Worm (Caenorhabditis elegans) whole organism, L1 larva: ENCODE results near the gene tpra-1.

Experiments used
- C34B4.2 ChIP-seq: sonication (generic microtip); optimal IDR thresholded peaks from 2 replicates; lab custom pipeline; 2017; ENCODE audit warnings: mild to moderate bottlenecking, missing genetic modification characterization, missing compliant biosample characterization
- F16B12.6 ChIP-seq: fragments of 150-350 bp; optimal IDR thresholded peaks from 2 replicates; lab custom pipeline; 2014; ENCODE audit warnings: missing biosample characterization, missing genetic modification characterization
- Y116A8C.19 ChIP-seq: sonication (generic microtip); optimal IDR thresholded peaks from 2 replicates; lab custom pipeline; 2016; ENCODE audit warnings: missing compliant biosample characterization, missing genetic modification characterization, borderline replicate concordance
- aha-1 ChIP-seq: fragments of 150-350 bp; optimal IDR thresholded peaks from 2 replicates; lab custom pipeline; 2014; ENCODE audit warnings: missing biosample characterization, missing genetic modification characterization
- aly-2 ChIP-seq: fragments of 150-350 bp; optimal IDR thresholded peaks from 2 replicates; lab custom pipeline; 2014; ENCODE audit warnings: missing biosample characterization, missing genetic modification characterization
- ama-1 ChIP-seq: fragments of 150-350 bp; optimal IDR thresholded peaks from 2 replicates; lab custom pipeline; 2014
- blmp-1 ChIP-seq: fragments of 150-350 bp; optimal IDR thresholded peaks from 2 replicates; lab custom pipeline; 2014; ENCODE audit warnings: missing biosample characterization, missing genetic modification characterization
- ceh-82 ChIP-seq, 3 experiments: fragments of 150-350 bp in 1 of 3; sonication (generic microtip) in 2 of 3; optimal IDR thresholded peaks; 2 replicates each; lab custom pipeline; 2014 to 2017; ENCODE audit warnings: missing biosample characterization in 3 of 3, missing genetic modification characterization in 3 of 3
- ces-1 ChIP-seq: fragments of 150-350 bp; optimal IDR thresholded peaks from 2 replicates; lab custom pipeline; 2014; ENCODE audit warnings: missing biosample characterization, missing genetic modification reagents, missing genetic modification characterization
- dpl-1 ChIP-seq, 3 experiments: fragments of 150-350 bp in 2 of 3; sonication (generic microtip) in 1 of 3; optimal IDR thresholded peaks; 2 replicates each; lab custom pipeline; 2014 to 2017; ENCODE audit warnings: missing biosample characterization in 3 of 3, missing genetic modification characterization in 3 of 3, missing genetic modification reagents in 3 of 3
- dsc-1 ChIP-seq: sonication (generic microtip); optimal IDR thresholded peaks from 2 replicates; lab custom pipeline; 2016; ENCODE audit warnings: mild to moderate bottlenecking, missing genetic modification characterization, missing compliant biosample characterization
- efl-1 ChIP-seq, 4 experiments: fragments of 150-350 bp; optimal IDR thresholded peaks in 3 of 4; peaks in 1 of 4; 1 replicate in 1 of 4; 2 replicates in 3 of 4; lab custom pipeline; 2014; ENCODE audit warnings: missing biosample characterization in 2 of 4, missing genetic modification characterization in 2 of 4, missing genetic modification reagents in 2 of 4
- efl-3 ChIP-seq: fragments of 200-800 bp; sonication (Bioruptor generic); optimal IDR thresholded peaks from 2 replicates; lab custom pipeline; 2018; ENCODE audit warnings: mild to moderate bottlenecking, missing genetic modification characterization, missing compliant biosample characterization
- egl-13 ChIP-seq: sonication (generic microtip); optimal IDR thresholded peaks from 2 replicates; lab custom pipeline; 2016; ENCODE audit warnings: missing genotype, missing genetic modification reagents, missing genetic modification characterization, missing compliant biosample characterization
- elt-2 ChIP-seq: sonication (generic microtip); optimal IDR thresholded peaks from 2 replicates; lab custom pipeline; 2016; ENCODE audit warnings: missing genetic modification characterization, mild to moderate bottlenecking, inconsistent platforms, missing compliant biosample characterization, missing genetic modification reagents
- elt-3 ChIP-seq, 6 experiments: fragments of 150-350 bp in 1 of 6; sonication (generic microtip); optimal IDR thresholded peaks; 2 replicates each; lab custom pipeline; 2017 to 2018; ENCODE audit warnings: missing biosample characterization in 6 of 6, missing genetic modification characterization in 6 of 6, inconsistent platforms in 1 of 6
- ets-5 ChIP-seq: fragments of 200-800 bp; sonication (Bioruptor generic); IDR thresholded peaks from 2 replicates; pipeline ENCODE4 v1.3.6; 2022; ENCODE audit warnings: missing genetic modification characterization, missing compliant biosample characterization
- fkh-10 ChIP-seq: sonication (generic microtip); optimal IDR thresholded peaks from 2 replicates; lab custom pipeline; 2017; ENCODE audit warnings: missing biosample characterization, missing genetic modification reagents, missing genetic modification characterization
- fkh-4 ChIP-seq: sonication (generic microtip); optimal IDR thresholded peaks from 2 replicates; lab custom pipeline; 2016; ENCODE audit warnings: missing compliant biosample characterization, missing genetic modification characterization, borderline replicate concordance
- fos-1 ChIP-seq: fragments of 150-350 bp; optimal IDR thresholded peaks from 2 replicates; lab custom pipeline; 2014; ENCODE audit warnings: missing biosample characterization, missing genetic modification characterization
- grh-1 ChIP-seq: fragments of 200-800 bp; sonication (Bioruptor generic); IDR thresholded peaks from 2 replicates; pipeline ENCODE4 v1.3.6; 2022; ENCODE audit warnings: missing genetic modification reagents, missing genetic modification characterization, missing compliant biosample characterization
- hlh-17 ChIP-seq: fragments of 200-800 bp; sonication (Bioruptor generic); optimal IDR thresholded peaks from 2 replicates; lab custom pipeline; 2018; ENCODE audit warnings: missing genetic modification characterization, mild to moderate bottlenecking, missing compliant biosample characterization, moderate library complexity, borderline replicate concordance
- hpl-2 ChIP-seq: fragments of 150-350 bp; optimal IDR thresholded peaks from 2 replicates; lab custom pipeline; 2014; ENCODE audit warnings: missing biosample characterization, missing genetic modification reagents, missing genetic modification characterization
- isw-1 ChIP-seq: fragments of 200-800 bp; sonication (Bioruptor generic); IDR thresholded peaks from 2 replicates; pipeline ENCODE4 v1.3.6; 2022; ENCODE audit warnings: missing genetic modification characterization, missing compliant biosample characterization
- jun-1 ChIP-seq: fragments of 150-350 bp; optimal IDR thresholded peaks from 2 replicates; lab custom pipeline; 2014; ENCODE audit warnings: missing biosample characterization, missing genetic modification reagents, missing genetic modification characterization
- lin-15B ChIP-seq: fragments of 150-350 bp; sonication (generic microtip); optimal IDR thresholded peaks from 3 replicates; lab custom pipeline; 2014; ENCODE audit warnings: missing biosample characterization, missing genetic modification characterization
- lin-39 ChIP-seq: fragments of 150-350 bp; optimal IDR thresholded peaks from 2 replicates; lab custom pipeline; 2014; ENCODE audit warnings: missing biosample characterization, missing genetic modification reagents, missing genetic modification characterization
- lir-3 ChIP-seq: sonication (generic microtip); optimal IDR thresholded peaks from 2 replicates; lab custom pipeline; 2016; ENCODE audit warnings: mild to moderate bottlenecking, missing genetic modification characterization, moderate library complexity, missing compliant biosample characterization; ENCODE audit not compliant: poor library complexity
- mdl-1 ChIP-seq, 2 experiments: fragments of 150-350 bp; optimal IDR thresholded peaks; 2 replicates each; lab custom pipeline; 2014 to 2017; ENCODE audit warnings: missing biosample characterization in 2 of 2, missing genetic modification characterization in 2 of 2, inconsistent platforms in 1 of 2
- mep-1 ChIP-seq: fragments of 150-350 bp; optimal IDR thresholded peaks from 2 replicates; lab custom pipeline; 2014; ENCODE audit warnings: missing biosample characterization, missing genetic modification characterization
- nhr-11 ChIP-seq: fragments of 150-350 bp; optimal IDR thresholded peaks from 2 replicates; lab custom pipeline; 2014; ENCODE audit warnings: missing biosample characterization, missing genetic modification characterization
- nhr-12 ChIP-seq: sonication (generic microtip); optimal IDR thresholded peaks from 2 replicates; lab custom pipeline; 2017; ENCODE audit warnings: missing biosample characterization, missing genetic modification characterization
- nhr-19 ChIP-seq: fragments of 200-800 bp; sonication (Bioruptor generic); conservative IDR thresholded peaks from 2 replicates; pipeline ENCODE4 v1.3.6; 2022; ENCODE audit warnings: missing genetic modification characterization, missing compliant biosample characterization
- nhr-20 ChIP-seq: sonication (generic microtip); optimal IDR thresholded peaks from 2 replicates; lab custom pipeline; 2016; ENCODE audit warnings: mild to moderate bottlenecking, missing genetic modification characterization, missing compliant biosample characterization
- nhr-237 ChIP-seq: fragments of 150-350 bp; optimal IDR thresholded peaks from 2 replicates; lab custom pipeline; 2014; ENCODE audit warnings: missing biosample characterization, missing genetic modification characterization
- nhr-47 ChIP-seq: sonication (generic microtip); optimal IDR thresholded peaks from 2 replicates; lab custom pipeline; 2016; ENCODE audit warnings: mild to moderate bottlenecking, missing genetic modification characterization, moderate library complexity, missing compliant biosample characterization
- nhr-71 ChIP-seq: sonication (generic microtip); optimal IDR thresholded peaks from 2 replicates; lab custom pipeline; 2016; ENCODE audit warnings: mild to moderate bottlenecking, missing genetic modification characterization, moderate library complexity, missing compliant biosample characterization
- nhr-77 ChIP-seq: fragments of 150-350 bp; optimal IDR thresholded peaks from 2 replicates; lab custom pipeline; 2014; ENCODE audit warnings: missing biosample characterization, missing genetic modification characterization
- nhr-85 ChIP-seq: sonication (generic microtip); peaks from one replicate; lab custom pipeline; 2016; ENCODE audit warnings: missing genetic modification characterization, inconsistent platforms, missing compliant biosample characterization
- pag-3 ChIP-seq: sonication (generic microtip); optimal IDR thresholded peaks from 2 replicates; lab custom pipeline; 2017; ENCODE audit warnings: missing genetic modification characterization, mild to moderate bottlenecking, missing compliant biosample characterization, antibody characterized with exemption, borderline replicate concordance; ENCODE audit not compliant: insufficient read depth
- pax-3 ChIP-seq: fragments of 200-800 bp; sonication (Bioruptor generic); optimal IDR thresholded peaks from 2 replicates; lab custom pipeline; 2018; ENCODE audit warnings: mild to moderate bottlenecking, missing genetic modification characterization, moderate library complexity, missing compliant biosample characterization
- pqm-1 ChIP-seq: sonication (generic microtip); optimal IDR thresholded peaks from 3 replicates; lab custom pipeline; 2017; ENCODE audit warnings: missing biosample characterization, missing genetic modification characterization
- skn-1 ChIP-seq: fragments of 150-350 bp; optimal IDR thresholded peaks from 2 replicates; lab custom pipeline; 2014; ENCODE audit warnings: missing biosample characterization, missing genetic modification characterization
- snpc-4 ChIP-seq: fragments of 150-350 bp; optimal IDR thresholded peaks from 2 replicates; lab custom pipeline; 2014; ENCODE audit warnings: missing biosample characterization, missing genetic modification characterization
- sox-4 ChIP-seq: sonication (generic microtip); optimal IDR thresholded peaks from 2 replicates; lab custom pipeline; 2016; ENCODE audit warnings: missing genetic modification characterization, missing compliant biosample characterization
- sup-37 ChIP-seq: fragments of 200-800 bp; sonication (Bioruptor generic); optimal IDR thresholded peaks from 2 replicates; lab custom pipeline; 2018; ENCODE audit warnings: mild to moderate bottlenecking, missing genetic modification characterization, missing compliant biosample characterization
- swsn-7 ChIP-seq: sonication (generic microtip); optimal IDR thresholded peaks from 2 replicates; lab custom pipeline; 2016; ENCODE audit warnings: missing genetic modification characterization, missing compliant biosample characterization
- tlp-1 ChIP-seq: fragments of 150-350 bp; optimal IDR thresholded peaks from 2 replicates; lab custom pipeline; 2014; ENCODE audit warnings: missing biosample characterization, missing genetic modification characterization
- unc-30 ChIP-seq: sonication (generic microtip); optimal IDR thresholded peaks from 2 replicates; lab custom pipeline; 2017; ENCODE audit warnings: missing biosample characterization, missing genetic modification characterization
- unc-62 ChIP-seq: fragments of 150-350 bp; optimal IDR thresholded peaks from 2 replicates; lab custom pipeline; 2014; ENCODE audit warnings: missing biosample characterization, missing genetic modification reagents, missing genetic modification characterization
- unc-86 ChIP-seq: sonication (generic microtip); optimal IDR thresholded peaks from 2 replicates; lab custom pipeline; 2016; ENCODE audit warnings: missing genetic modification characterization, missing compliant biosample characterization
- xbp-1 ChIP-seq: sonication (generic microtip); optimal IDR thresholded peaks from 2 replicates; lab custom pipeline; 2016; ENCODE audit warnings: missing genetic modification characterization, missing compliant biosample characterization
- zip-4 ChIP-seq: fragments of 200-800 bp; sonication (Bioruptor generic); optimal IDR thresholded peaks from 2 replicates; lab custom pipeline; 2018; ENCODE audit warnings: mild to moderate bottlenecking, missing genetic modification characterization, moderate library complexity, missing compliant biosample characterization
- ztf-4 ChIP-seq: fragments of 150-350 bp; optimal IDR thresholded peaks from 2 replicates; lab custom pipeline; 2014; ENCODE audit warnings: missing biosample characterization, missing genetic modification characterization

tpra-1 gene

DNA sequence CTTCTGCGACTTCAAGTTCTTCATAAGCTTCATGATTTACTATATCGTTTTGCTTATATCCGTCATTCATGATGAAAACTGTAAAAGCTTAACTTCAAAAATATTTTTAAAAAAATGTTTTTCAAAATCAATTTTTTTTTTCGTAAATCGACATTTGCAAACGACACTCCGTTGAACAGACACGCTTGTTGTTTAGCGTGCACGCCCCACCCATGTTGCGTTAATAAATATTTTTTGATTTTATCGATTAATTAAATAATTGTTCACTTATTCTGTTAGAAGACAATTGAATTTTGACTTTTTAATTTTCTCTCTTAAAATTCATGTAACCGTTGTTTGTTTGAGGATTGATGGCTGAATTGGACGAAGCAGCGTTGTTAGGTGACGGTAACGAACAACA lies 30.3 kb upstream of the tpra-1 start, which contains the start of the genes D1046.2 and cfim-2:
Gene D1046.2, minus strand, starts transcription at position 78 of the 400 bp plus-strand sequence.
Gene cfim-2, plus strand, starts transcription at position 335 of the 400 bp plus-strand sequence.
- TF ChIP-seq nhr-71 (tag; lab: Kevin White, UChicago) (peak; percentile 39), nhr-11 (tag; lab: Kevin White, UChicago) (no peak), nhr-85 (no peak), fos-1 (tag; lab: Kevin White, UChicago) (no peak), lin-15B (tag; lab: Kevin White, UChicago) (peak; percentile 12), pag-3 (tag; lab: Kevin White, UChicago) (no peak), elt-2 (tag; lab: Kevin White, UChicago) (no peak), ets-5 (GFP tag; lab: Robert Waterston, UW) (no peak), C34B4.2 (tag; lab: Kevin White, UChicago) (no peak), pax-3 (tag; lab: Kevin White, UChicago) (no peak), lir-3 (tag; lab: Kevin White, UChicago) (no peak), fkh-4 (tag; lab: Kevin White, UChicago) (no peak), ces-1 (GFP tag; lab: Kevin White, UChicago) (no peak), aly-2 (tag; lab: Kevin White, UChicago) (no peak), nhr-47 (tag; lab: Kevin White, UChicago) (peak; percentile 30), lin-39 (tag; lab: Kevin White, UChicago) (no peak), ceh-82 (tag; optimal IDR thresholded peaks at IDR 0.05; lab: Kevin White, UChicago) (no peak), ama-1 (no peak), F16B12.6 (tag; lab: Kevin White, UChicago) (no peak), skn-1 (peak; percentile 3), zip-4 (GFP tag; lab: Kevin White, UChicago) (no peak), nhr-19 (GFP tag; lab: Robert Waterston, UW) (no peak), pqm-1 (tag; lab: Kevin White, UChicago) (no peak), isw-1 (GFP tag; lab: Robert Waterston, UW) (no peak), xbp-1 (tag; lab: Kevin White, UChicago) (peak; percentile 1), dsc-1 (tag; lab: Kevin White, UChicago) (no peak), nhr-237 (tag; lab: Kevin White, UChicago) (no peak), jun-1 (tag; lab: Kevin White, UChicago) (no peak), nhr-77 (tag; lab: Kevin White, UChicago) (no peak), aha-1 (tag; lab: Kevin White, UChicago) (no peak), efl-3 (GFP tag; lab: Kevin White, UChicago) (no peak), unc-86 (no peak), ztf-4 (no peak), nhr-12 (tag; lab: Kevin White, UChicago) (no peak), Y116A8C.19 (tag; lab: Kevin White, UChicago) (no peak), hlh-17 (GFP tag; lab: Kevin White, UChicago) (no peak), swsn-7 (tag; lab: Kevin White, UChicago) (peak; percentile 30), tlp-1 (tag; lab: Kevin White, UChicago) (no peak), fkh-10 (no peak), sox-4 (tag; lab: Kevin White, UChicago) (no peak), mdl-1 (tag; optimal IDR thresholded peaks at IDR 0.05; lab: Kevin White, UChicago) (no peak), snpc-4 (tag; lab: Kevin White, UChicago) (no peak), hpl-2 (no peak), dpl-1 (GFP tag; optimal IDR thresholded peaks at IDR 0.05; lab: Kevin White, UChicago) (peak; percentile 5 to 33 (median 27)), grh-1 (no peak), sup-37 (GFP tag; lab: Kevin White, UChicago) (no peak), nhr-20 (tag; lab: Kevin White, UChicago) (no peak), blmp-1 (tag; lab: Kevin White, UChicago) (peak; percentile 46), unc-62 (GFP tag; lab: Kevin White, UChicago) (no peak), egl-13 (tag; lab: Kevin White, UChicago) (no peak), efl-1 (optimal IDR thresholded peaks at IDR 0.05; lab: Kevin White, UChicago) (peak; percentile 4 to 33), efl-1 (GFP tag; optimal IDR thresholded peaks at IDR 0.05 in 1 of 2; lab: Kevin White, UChicago) (peak; percentile 14 to 86), unc-30 (tag; lab: Kevin White, UChicago) (no peak), mep-1 (tag; lab: Kevin White, UChicago) (peak; percentile 41), elt-3 (tag; optimal IDR thresholded peaks at IDR 0.05; lab: Kevin White, UChicago) (no peak)
